Fruit fly (Drosophila melanogaster) whole organism, embryonic: ENCODE results near the gene Cp16.

Experiments used
- CG10462 ChIP-seq: fragments of 200-800 bp; sonication (Bioruptor generic); optimal IDR thresholded peaks from 2 replicates; lab custom pipeline; 2016; ENCODE audit warnings: missing biosample characterization, missing genetic modification characterization
- Dref ChIP-seq: fragments of 200-800 bp; sonication (Bioruptor generic); IDR thresholded peaks from 2 replicates; pipeline ENCODE4 v1.3.6; 2022; ENCODE audit warnings: missing biosample characterization, missing genetic modification characterization
- HLH4C ChIP-seq: fragments of 200-800 bp; sonication (Bioruptor generic); IDR thresholded peaks from 3 replicates; pipeline ENCODE4 v1.3.6; 2022; ENCODE audit warnings: missing biosample characterization, missing genetic modification characterization; ENCODE audit not compliant: partially characterized antibody
- Hmx ChIP-seq: fragments of 200-800 bp; sonication (Bioruptor generic); optimal IDR thresholded peaks from 2 replicates; lab custom pipeline; 2016; ENCODE audit warnings: missing biosample characterization, missing genetic modification characterization
- ems ChIP-seq: fragments of 200-800 bp; sonication (Bioruptor generic); optimal IDR thresholded peaks from 3 replicates; lab custom pipeline; 2016; ENCODE audit warnings: missing biosample characterization, missing genetic modification characterization
- gro ChIP-seq: fragments of 200-800 bp; sonication (Bioruptor generic); optimal IDR thresholded peaks from 2 replicates; lab custom pipeline; 2016; ENCODE audit warnings: missing biosample characterization, missing genetic modification characterization
- unpg ChIP-seq: fragments of 200-800 bp; sonication (Bioruptor generic); optimal IDR thresholded peaks from 3 replicates; lab custom pipeline; 2018; ENCODE audit warnings: missing biosample characterization, mild to moderate bottlenecking, missing genetic modification characterization, moderate library complexity

DNA sequence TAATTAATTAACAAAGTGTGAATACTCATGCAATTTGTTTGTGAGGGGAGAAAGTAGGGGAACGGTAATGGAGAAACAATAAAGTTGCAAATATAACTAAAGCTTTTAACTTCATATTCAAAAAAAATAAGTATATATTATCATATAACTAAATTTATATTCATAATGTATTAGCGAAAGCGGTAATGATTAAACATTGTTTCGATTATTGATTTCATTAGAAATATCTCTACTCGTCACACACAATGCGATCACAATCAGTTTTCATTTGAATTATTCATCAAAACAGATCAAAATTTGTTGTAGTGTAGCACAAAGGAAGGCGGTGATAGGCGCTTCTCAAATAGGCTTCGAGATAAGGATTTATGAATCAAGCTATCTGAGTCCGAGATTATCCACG, 23.9 kb downstream of the Cp16 start, which contains the start of gene CG6576:
- TF ChIP-seq Hmx = no peak
- TF ChIP-seq unpg = no peak
- no peak for TF ChIP-seq HLH4C (GFP tag; lab: Robert Waterston, UW)
- no peak for TF ChIP-seq CG10462 (GFP tag; lab: Kevin White, UChicago)
- TF ChIP-seq ems (GFP tag; lab: Kevin White, UChicago) = no peak
- no peak for TF ChIP-seq Dref
- TF ChIP-seq gro (GFP tag; lab: Kevin White, UChicago) = no peak
